Worm (Caenorhabditis elegans) whole organism, mixed stage, embryonic: ENCODE measurements around the gene ZK930.7.

Source experiments
- blmp-1 ChIP-seq: fragments of 150-350 bp; optimal IDR thresholded peaks from 2 replicates; lab custom pipeline; 2014; ENCODE audit warnings: missing biosample characterization, missing genetic modification characterization
- lin-13 ChIP-seq: fragments of 150-350 bp; optimal IDR thresholded peaks from 2 replicates; lab custom pipeline; 2014; ENCODE audit warnings: missing biosample characterization, missing genetic modification characterization
- mep-1 ChIP-seq: fragments of 150-350 bp; optimal IDR thresholded peaks from 2 replicates; lab custom pipeline; 2017; ENCODE audit warnings: missing biosample characterization, missing genetic modification reagents, missing genetic modification characterization, inconsistent platforms
- pha-4 ChIP-seq: fragments of 150-350 bp; optimal IDR thresholded peaks from 2 replicates; lab custom pipeline; 2018; ENCODE audit warnings: missing biosample characterization, missing genetic modification reagents, missing genetic modification characterization
- unc-120 ChIP-seq: sonication (generic microtip); optimal IDR thresholded peaks from 2 replicates; lab custom pipeline; 2017; ENCODE audit warnings: missing genetic modification characterization, missing compliant biosample characterization; ENCODE audit not compliant: poor library complexity, severe bottlenecking

- no peak for TF ChIP-seq blmp-1 (tag; lab: Kevin White, UChicago)
- TF ChIP-seq mep-1 (tag; lab: Kevin White, UChicago), result no peak
- peak; percentile 24 for TF ChIP-seq lin-13 (tag; lab: Kevin White, UChicago)
- no peak for TF ChIP-seq pha-4 (tag; lab: Kevin White, UChicago)
- TF ChIP-seq unc-120 (tag; lab: Kevin White, UChicago), result no peak
Observed at ce11 chrII:11889420-11890075, 24.9 kb upstream of the ZK930.7 start.
